Fruit fly (Drosophila melanogaster) whole organism: ENCODE data around the gene PolE2.

Source experiments
- CG8478 ChIP-seq: fragments of >200 bp; optimal IDR thresholded peaks from 2 replicates; lab custom pipeline; 2018; ENCODE audit warnings: inconsistent platforms
- Dll ChIP-seq: fragments of >200 bp; optimal IDR thresholded peaks from 2 replicates; lab custom pipeline; 2017
- EcR ChIP-seq, 2 experiments: fragments of >200 bp; optimal IDR thresholded peaks; 2 replicates each; lab custom pipeline; 2017; ENCODE audit warnings: missing biosample characterization in 2 of 2, missing genetic modification characterization in 2 of 2, missing genetic modification reagents in 2 of 2
- pan ChIP-seq: fragments of >200 bp; optimal IDR thresholded peaks from 2 replicates; lab custom pipeline; 2017
- psq ChIP-seq: fragments of >200 bp; optimal IDR thresholded peaks from 2 replicates; lab custom pipeline; 2017
- usp ChIP-seq: fragments of >200 bp; optimal IDR thresholded peaks from 2 replicates; lab custom pipeline; 2017; ENCODE audit warnings: missing biosample characterization, missing genetic modification characterization, mixed read lengths

Gene PolE2

DNA sequence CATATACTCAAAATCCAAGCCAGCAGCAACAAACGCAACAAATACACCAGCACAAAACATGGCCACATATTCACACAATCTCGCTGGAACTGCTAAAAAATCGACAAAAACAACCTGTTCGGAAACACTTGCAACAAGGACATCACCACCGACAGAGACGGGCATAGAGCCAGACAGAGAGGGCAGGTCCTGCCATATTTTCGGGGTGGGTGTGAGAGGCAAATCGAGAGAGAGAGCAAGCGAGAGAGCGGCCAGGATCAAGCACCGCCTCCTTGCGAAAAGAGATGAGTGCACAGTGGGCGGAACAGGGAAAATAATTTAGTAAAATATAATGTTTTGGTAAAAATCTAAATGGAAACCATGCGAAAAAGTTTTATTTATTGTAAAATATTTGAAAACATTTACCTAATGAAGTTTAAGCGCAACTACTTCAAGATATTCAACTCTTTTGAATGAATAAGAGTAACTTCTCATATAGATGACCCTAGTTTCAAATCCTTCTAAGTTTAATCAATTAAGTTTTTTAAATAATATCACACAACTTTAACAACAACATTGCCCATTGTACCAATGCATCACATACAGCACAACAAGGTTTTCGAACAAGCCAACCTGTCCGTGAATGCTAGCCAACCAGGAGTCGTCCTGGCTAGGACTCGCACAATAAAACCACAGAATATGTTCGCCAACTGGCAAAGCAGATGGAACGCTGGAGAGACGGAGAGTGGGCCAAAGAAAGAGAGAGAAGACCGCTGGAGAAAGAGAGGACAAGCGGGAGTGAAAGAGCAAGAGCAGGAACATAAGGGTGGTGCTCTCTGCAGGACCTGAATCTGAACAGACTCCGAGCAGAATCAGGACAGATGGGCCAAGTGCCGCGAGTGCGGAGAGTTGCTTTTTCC lies 15.7 kb downstream of the PolE2 start:
- no peak for TF ChIP-seq psq
- no peak for TF ChIP-seq EcR (GFP tag; optimal IDR thresholded peaks at IDR 0.05; lab: Kevin White, UChicago)
- no peak for TF ChIP-seq CG8478
- no peak for TF ChIP-seq Dll
- no peak for TF ChIP-seq pan (lab: Kevin White, UChicago)
- TF ChIP-seq usp (GFP tag; lab: Kevin White, UChicago): no peak

DNA sequence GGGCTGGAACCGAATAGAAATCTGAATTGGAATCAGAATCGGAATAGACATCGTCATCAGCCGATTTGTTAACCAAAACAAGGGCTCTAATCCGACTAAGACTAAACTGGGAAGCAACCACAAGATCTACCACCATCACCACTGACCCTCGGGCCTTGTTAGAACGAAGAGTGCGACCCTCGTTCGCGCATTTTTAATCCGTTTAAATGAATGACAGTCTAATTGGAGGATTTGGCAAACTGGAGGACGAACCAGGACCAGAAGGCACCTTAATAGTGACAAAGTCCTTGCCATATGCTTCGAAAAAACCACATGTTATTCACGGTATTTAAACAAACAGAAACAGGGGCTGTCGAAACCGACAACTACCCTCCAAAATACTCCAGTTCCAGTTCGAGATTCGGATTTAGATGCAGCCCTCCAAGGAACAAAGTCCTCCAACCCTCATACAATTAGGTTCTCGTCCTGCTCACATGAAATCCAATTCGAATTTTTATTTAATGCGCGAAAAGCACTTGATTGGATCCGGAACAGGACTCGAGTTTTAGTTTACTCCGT lies 18.4 kb downstream of the PolE2 start:
- TF ChIP-seq usp (GFP tag; lab: Kevin White, UChicago): no peak
- no peak for TF ChIP-seq pan (lab: Kevin White, UChicago)

- no peak for TF ChIP-seq psq
- TF ChIP-seq CG8478: no peak
- TF ChIP-seq pan (lab: Kevin White, UChicago): no peak
- no peak for TF ChIP-seq EcR (GFP tag; optimal IDR thresholded peaks at IDR 0.05; lab: Kevin White, UChicago)
- TF ChIP-seq usp (GFP tag; lab: Kevin White, UChicago): no peak
- no peak for TF ChIP-seq Dll
These were observed 24.2 kb downstream of the PolE2 start, which contains the start of gene CG18586 for dm6 chr3L:5873011-5873410. Gene CG18586 (plus strand): TSS chr3L:5873311.

dm6 chr3L:5871201-5871600 lies 26.0 kb downstream of the PolE2 start, which contains the start of gene CG5568:
Gene CG5568 (plus strand): TSS chr3L:5871501.
- TF ChIP-seq EcR (GFP tag; optimal IDR thresholded peaks at IDR 0.05; lab: Kevin White, UChicago) (no peak), usp (GFP tag; lab: Kevin White, UChicago) (no peak), CG8478 (no peak), Dll (no peak), pan (lab: Kevin White, UChicago) (no peak), psq (no peak)

DNA sequence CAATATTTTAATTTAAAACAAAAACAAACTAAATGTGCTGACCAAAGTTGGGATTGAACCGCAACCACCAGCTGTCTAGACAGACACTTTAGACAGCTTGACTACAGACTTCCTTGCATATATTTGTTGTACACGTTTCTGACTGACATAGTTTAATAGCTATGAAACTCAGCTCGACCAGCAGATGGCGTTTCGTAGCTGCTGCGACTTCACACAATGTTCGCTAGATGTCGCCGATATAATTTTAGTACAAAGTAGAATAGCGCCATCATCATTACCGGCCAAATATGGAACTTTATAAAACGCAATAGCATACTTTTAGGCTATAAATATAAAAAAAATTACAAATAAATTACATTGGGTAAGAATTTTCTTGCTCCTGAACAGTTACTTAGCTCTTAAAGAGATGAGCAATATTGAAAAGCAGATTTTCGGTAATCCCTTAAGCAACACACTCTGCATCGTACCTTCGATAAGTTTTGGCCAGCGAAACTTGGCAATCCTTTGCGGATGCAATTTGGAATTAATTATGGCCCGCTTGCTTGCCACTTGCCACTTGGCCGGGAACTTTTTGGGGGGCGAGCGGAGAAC lies 27.5 kb downstream of the PolE2 start:
- TF ChIP-seq Dll: no peak
- TF ChIP-seq pan (lab: Kevin White, UChicago): no peak
- TF ChIP-seq usp (GFP tag; lab: Kevin White, UChicago): no peak
- TF ChIP-seq psq: no peak
- no peak for TF ChIP-seq CG8478
- no peak for TF ChIP-seq EcR (GFP tag; optimal IDR thresholded peaks at IDR 0.05; lab: Kevin White, UChicago)

dm6 chr3L:5866924-5867323 lies 30.3 kb downstream of the PolE2 start:
- no peak for TF ChIP-seq CG8478
- no peak for TF ChIP-seq pan (lab: Kevin White, UChicago)
- no peak for TF ChIP-seq Dll
- TF ChIP-seq EcR (GFP tag; optimal IDR thresholded peaks at IDR 0.05; lab: Kevin White, UChicago): no peak
- no peak for TF ChIP-seq usp (GFP tag; lab: Kevin White, UChicago)
- TF ChIP-seq psq: no peak

DNA sequence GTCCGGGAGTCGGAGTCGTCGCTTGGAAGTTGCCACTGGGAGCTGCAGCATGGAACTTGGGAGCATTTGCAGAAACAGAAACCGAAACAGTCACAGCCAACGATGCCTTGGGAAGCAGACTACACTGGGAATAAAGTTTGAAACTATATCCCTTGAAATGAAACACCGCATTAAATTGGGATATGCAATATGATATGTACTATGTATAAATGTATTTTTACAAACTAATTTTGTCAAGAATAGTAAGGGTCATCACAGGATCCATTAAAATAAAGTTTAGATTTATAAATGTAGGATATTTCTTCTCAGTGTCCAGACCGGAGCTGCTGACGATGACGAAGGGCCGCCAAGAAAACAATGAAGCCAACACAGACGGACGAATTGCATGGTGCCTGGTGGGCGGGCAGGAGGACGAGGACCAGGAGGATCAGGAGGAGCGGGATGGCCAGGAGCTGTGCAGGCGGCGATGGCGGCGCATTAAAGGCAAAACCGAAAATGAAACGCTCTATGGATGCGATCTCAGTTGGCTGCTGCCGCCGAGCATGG lies 33.3 kb downstream of the PolE2 start:
- no peak for TF ChIP-seq psq
- no peak for TF ChIP-seq pan (lab: Kevin White, UChicago)
- no peak for TF ChIP-seq Dll
- TF ChIP-seq CG8478: no peak
- TF ChIP-seq usp (GFP tag; lab: Kevin White, UChicago): no peak
- TF ChIP-seq EcR (GFP tag; optimal IDR thresholded peaks at IDR 0.05; lab: Kevin White, UChicago): no peak

DNA sequence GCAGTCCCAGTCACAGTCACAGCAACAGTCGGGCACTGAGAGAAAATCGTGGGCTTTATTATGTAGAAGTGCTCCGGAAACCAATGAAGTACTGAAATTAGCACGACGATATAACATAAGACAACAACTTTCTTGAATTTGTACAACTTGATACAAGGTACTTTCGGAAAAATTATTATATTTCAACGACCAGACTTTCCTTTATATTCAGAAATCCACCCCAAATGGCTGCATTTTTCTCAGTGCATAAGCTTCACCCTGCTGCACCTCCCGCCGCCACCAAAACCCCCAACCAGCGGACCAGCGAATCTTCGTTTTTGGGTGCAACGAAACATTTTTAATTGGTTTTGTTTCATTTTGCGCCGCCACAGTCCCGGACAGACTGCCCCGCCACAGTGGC lies 34.2 kb downstream of the PolE2 start:
- TF ChIP-seq Dll: no peak
- no peak for TF ChIP-seq psq
- TF ChIP-seq usp (GFP tag; lab: Kevin White, UChicago): no peak

dm6 chr3L:5859029-5859428 lies 38.2 kb downstream of the PolE2 start:
- no peak for TF ChIP-seq CG8478
- no peak for TF ChIP-seq pan (lab: Kevin White, UChicago)
- no peak for TF ChIP-seq psq
- TF ChIP-seq usp (GFP tag; lab: Kevin White, UChicago): no peak
- no peak for TF ChIP-seq EcR (GFP tag; optimal IDR thresholded peaks at IDR 0.05; lab: Kevin White, UChicago)
- no peak for TF ChIP-seq Dll

dm6 chr3L:5856919-5857318 lies 40.3 kb downstream of the PolE2 start:
- no peak for TF ChIP-seq CG8478
- TF ChIP-seq EcR (GFP tag; optimal IDR thresholded peaks at IDR 0.05; lab: Kevin White, UChicago): no peak
- TF ChIP-seq usp (GFP tag; lab: Kevin White, UChicago): no peak
- TF ChIP-seq Dll: no peak
- TF ChIP-seq pan (lab: Kevin White, UChicago): no peak
- no peak for TF ChIP-seq psq

DNA sequence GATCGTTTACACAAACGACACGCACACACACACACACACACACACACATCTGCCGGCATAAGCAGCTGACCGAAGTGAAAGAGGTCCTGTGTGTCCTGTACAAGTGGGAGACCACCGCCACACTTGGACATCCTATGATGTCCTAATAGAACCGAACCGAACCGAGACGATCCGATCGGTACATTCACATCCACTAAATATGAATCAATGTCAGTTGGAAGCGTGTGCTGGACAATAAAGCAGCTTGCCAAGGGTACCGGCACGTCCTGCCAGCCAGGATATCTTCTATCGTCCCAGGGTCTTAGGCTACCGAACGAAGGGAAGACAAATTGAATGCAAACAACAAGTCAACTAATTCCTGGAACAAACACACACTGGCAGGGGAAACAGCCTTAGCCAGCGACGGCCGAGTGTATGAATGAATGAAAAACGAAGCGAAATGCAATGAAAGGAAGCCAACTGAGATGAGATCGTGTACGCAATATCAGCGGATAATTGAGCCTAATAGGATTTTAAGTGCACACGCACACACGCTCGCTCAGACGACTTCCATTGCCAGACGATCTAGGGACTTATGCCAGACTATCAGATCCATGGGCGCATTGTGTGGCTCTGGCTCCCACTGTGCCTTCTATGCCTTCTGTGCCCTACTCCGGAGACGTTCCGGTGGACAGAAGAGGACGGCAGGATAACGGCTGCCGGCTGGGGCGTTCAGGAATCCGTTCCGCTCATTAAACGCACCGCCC lies 41.0 kb downstream of the PolE2 start:
- TF ChIP-seq CG8478 (no peak), usp (GFP tag; lab: Kevin White, UChicago) (no peak), psq (no peak), EcR (GFP tag; optimal IDR thresholded peaks at IDR 0.05; lab: Kevin White, UChicago) (no peak), Dll (no peak), pan (lab: Kevin White, UChicago) (no peak)

DNA sequence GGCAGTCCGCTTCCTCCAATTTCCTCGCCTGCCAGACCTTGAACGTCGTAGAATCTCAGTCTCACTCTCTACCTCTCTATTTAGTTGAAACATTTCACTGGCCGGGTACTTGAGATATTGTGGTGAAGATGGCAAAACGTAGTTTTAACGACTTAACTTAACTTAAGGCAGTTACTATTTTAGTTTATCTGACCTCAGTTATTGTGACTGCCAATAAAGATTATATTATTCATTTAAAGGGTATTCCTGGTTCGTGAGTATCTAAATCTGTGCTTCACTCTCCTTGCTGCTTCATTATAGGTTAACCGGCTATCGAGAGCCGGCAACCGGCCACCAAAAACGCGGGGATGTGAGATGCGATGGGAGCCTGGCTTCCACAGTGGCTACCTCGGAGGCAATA lies 42.1 kb downstream of the PolE2 start:
- TF ChIP-seq EcR (GFP tag; optimal IDR thresholded peaks at IDR 0.05; lab: Kevin White, UChicago) (no peak), Dll (no peak), usp (GFP tag; lab: Kevin White, UChicago) (no peak), pan (lab: Kevin White, UChicago) (no peak), CG8478 (no peak), psq (no peak)
